Fruit fly (Drosophila melanogaster) whole organism, embryonic: ENCODE measurements around the gene CG15728.

Experiments used
- CG10267 ChIP-seq: fragments of 200-800 bp; sonication (Bioruptor generic); optimal IDR thresholded peaks from 2 replicates; lab custom pipeline; 2018; ENCODE audit warnings: missing biosample characterization, mild to moderate bottlenecking, missing genetic modification characterization, moderate library complexity
- CG10321 ChIP-seq: fragments of 200-800 bp; sonication (Bioruptor generic); IDR thresholded peaks from 2 replicates; pipeline ENCODE4 v1.3.6; 2022; ENCODE audit warnings: missing biosample characterization, missing genetic modification characterization
- CG10565 ChIP-seq: fragments of 200-800 bp; sonication (Bioruptor generic); optimal IDR thresholded peaks from 3 replicates; lab custom pipeline; 2016; ENCODE audit warnings: missing biosample characterization, mild to moderate bottlenecking, missing genetic modification characterization
- CG11085 ChIP-seq: fragments of 200-800 bp; sonication (Bioruptor generic); IDR thresholded peaks from 2 replicates; pipeline ENCODE4 v1.3.6; 2022; ENCODE audit warnings: missing biosample characterization, missing genetic modification characterization
- CG17912 ChIP-seq: fragments of 200-800 bp; sonication (Bioruptor generic); optimal IDR thresholded peaks from 2 replicates; lab custom pipeline; 2018; ENCODE audit warnings: missing biosample characterization, mild to moderate bottlenecking, missing genetic modification characterization
- CG18011 ChIP-seq: fragments of 200-800 bp; sonication (Bioruptor generic); optimal IDR thresholded peaks from 2 replicates; lab custom pipeline; 2017; ENCODE audit warnings: missing biosample characterization, missing genetic modification characterization, mild to moderate bottlenecking, moderate library complexity, missing genotype
- CG1832 ChIP-seq: fragments of 200-800 bp; sonication (Bioruptor generic); optimal IDR thresholded peaks from 2 replicates; lab custom pipeline; 2017; ENCODE audit warnings: missing biosample characterization, mild to moderate bottlenecking, missing genetic modification characterization, inconsistent platforms
- CG6654 ChIP-seq: fragments of 200-800 bp; sonication (Bioruptor generic); optimal IDR thresholded peaks from 2 replicates; lab custom pipeline; 2017; ENCODE audit warnings: missing biosample characterization, mild to moderate bottlenecking, missing genetic modification characterization
- CG7271 ChIP-seq: fragments of 200-800 bp; sonication (Bioruptor generic); optimal IDR thresholded peaks from 2 replicates; lab custom pipeline; 2018; ENCODE audit warnings: missing biosample characterization, mild to moderate bottlenecking, missing genetic modification characterization, moderate library complexity
- CG7357 ChIP-seq: fragments of 200-800 bp; sonication (Bioruptor generic); IDR thresholded peaks from 3 replicates; pipeline ENCODE4 v1.3.6; 2022; ENCODE audit warnings: missing biosample characterization, missing genetic modification characterization
- CG7786 ChIP-seq: fragments of 200-800 bp; sonication (Bioruptor generic); optimal IDR thresholded peaks from 2 replicates; lab custom pipeline; 2016; ENCODE audit warnings: missing biosample characterization, missing genetic modification characterization
- CG8290 ChIP-seq, 3 experiments: fragments of 200-800 bp; sonication (Bioruptor generic); optimal IDR thresholded peaks; 2 replicates each; lab custom pipeline; 2016 to 2019; ENCODE audit warnings: missing biosample characterization in 3 of 3, missing genetic modification characterization in 3 of 3, mild to moderate bottlenecking in 2 of 3, moderate library complexity in 1 of 3
- CG9727 ChIP-seq: fragments of 200-800 bp; sonication (Bioruptor generic); optimal IDR thresholded peaks from 3 replicates; lab custom pipeline; 2017; ENCODE audit warnings: missing biosample characterization, mild to moderate bottlenecking, missing genetic modification characterization
- Dbx ChIP-seq: fragments of 200-800 bp; sonication (Bioruptor generic); IDR thresholded peaks from 3 replicates; pipeline ENCODE4 v1.3.6; 2022; ENCODE audit warnings: missing biosample characterization, missing genetic modification characterization
- Dp ChIP-seq: fragments of 200-800 bp; sonication (Bioruptor generic); optimal IDR thresholded peaks from 2 replicates; lab custom pipeline; 2018; ENCODE audit warnings: missing biosample characterization, mild to moderate bottlenecking, missing genetic modification characterization, moderate library complexity
- E2f2 ChIP-seq: fragments of 200-800 bp; sonication (Bioruptor generic); IDR thresholded peaks from 2 replicates; pipeline ENCODE4 v1.3.6; 2022; ENCODE audit warnings: missing biosample characterization, missing genetic modification characterization
- Eip74EF ChIP-seq, 2 experiments: fragments of 200-800 bp in 1 of 2; fragments of >200 bp in 1 of 2; sonication (Bioruptor generic) in 1 of 2; optimal IDR thresholded peaks; 2 replicates each; lab custom pipeline; 2017 to 2019; ENCODE audit warnings: missing biosample characterization in 2 of 2, missing genetic modification characterization in 2 of 2, mild to moderate bottlenecking in 1 of 2, moderate library complexity in 1 of 2
- Elba2 ChIP-seq: fragments of 200-800 bp; sonication (Bioruptor generic); optimal IDR thresholded peaks from 3 replicates; lab custom pipeline; 2016; ENCODE audit warnings: missing biosample characterization, missing genetic modification characterization
- Ets65A ChIP-seq: fragments of 200-800 bp; sonication (Bioruptor generic); peaks from one replicate; lab custom pipeline; 2016; ENCODE audit warnings: missing biosample characterization, missing genetic modification characterization
- Ets97D ChIP-seq: fragments of 200-800 bp; sonication (Bioruptor generic); optimal IDR thresholded peaks from 3 replicates; lab custom pipeline; 2016; ENCODE audit warnings: missing biosample characterization, missing genetic modification characterization
- Gug ChIP-seq: fragments of 200-800 bp; sonication (Bioruptor generic); IDR thresholded peaks from 4 replicates; pipeline ENCODE4 v1.3.6; 2022; ENCODE audit warnings: missing biosample characterization, missing genetic modification characterization
- HLH3B ChIP-seq: fragments of 200-800 bp; sonication (Bioruptor generic); IDR thresholded peaks from 2 replicates; pipeline ENCODE4 v1.3.6; 2022; ENCODE audit warnings: missing biosample characterization, missing genetic modification characterization
- Jarid2 ChIP-seq: fragments of 200-800 bp; sonication (Bioruptor generic); optimal IDR thresholded peaks from 3 replicates; lab custom pipeline; 2017; ENCODE audit warnings: mild to moderate bottlenecking, missing biosample characterization, missing genetic modification reagents, missing genetic modification characterization
- MBD-R2 ChIP-seq: fragments of 200-800 bp; sonication (Bioruptor generic); IDR thresholded peaks from 2 replicates; pipeline ENCODE4 v1.3.6; 2022; ENCODE audit warnings: missing biosample characterization, missing genetic modification characterization
- Meics ChIP-seq: fragments of 200-800 bp; sonication (Bioruptor generic); optimal IDR thresholded peaks from 2 replicates; lab custom pipeline; 2017; ENCODE audit warnings: missing biosample characterization, mild to moderate bottlenecking, missing genetic modification characterization
- Nf-YA ChIP-seq: fragments of 200-800 bp; sonication (Bioruptor generic); IDR thresholded peaks from 2 replicates; pipeline ENCODE4 v1.3.6; 2022; ENCODE audit warnings: missing biosample characterization, missing genetic modification characterization
- Nf-YB ChIP-seq: fragments of 200-800 bp; sonication (Bioruptor generic); optimal IDR thresholded peaks from 3 replicates; lab custom pipeline; 2019; ENCODE audit warnings: missing biosample characterization, mild to moderate bottlenecking, missing genetic modification characterization, moderate library complexity
- PHDP ChIP-seq: fragments of 200-800 bp; sonication (Bioruptor generic); optimal IDR thresholded peaks from 3 replicates; lab custom pipeline; 2018; ENCODE audit warnings: missing biosample characterization, mild to moderate bottlenecking, missing genetic modification characterization, moderate library complexity
- Ravus ChIP-seq: fragments of 200-800 bp; sonication (Bioruptor generic); IDR thresholded peaks from 2 replicates; pipeline ENCODE4 v1.3.6; 2022; ENCODE audit warnings: missing biosample characterization, missing genetic modification characterization
- Rx ChIP-seq: fragments of 200-800 bp; sonication (Bioruptor generic); IDR thresholded peaks from 2 replicates; pipeline ENCODE4 v1.3.6; 2022; ENCODE audit warnings: missing biosample characterization, missing genetic modification characterization
- Sox102F ChIP-seq: fragments of 200-800 bp; sonication (Bioruptor generic); optimal IDR thresholded peaks from 2 replicates; lab custom pipeline; 2018; ENCODE audit warnings: missing biosample characterization, mild to moderate bottlenecking, missing genetic modification characterization, moderate library complexity
- Trl ChIP-seq, 3 experiments: fragments of >200 bp in 2 of 3; fragments of 200-800 bp in 1 of 3; sonication (Bioruptor generic) in 1 of 3; optimal IDR thresholded peaks; 2 replicates in 1 of 3; 3 replicates in 2 of 3; lab custom pipeline; 2016 to 2017; ENCODE audit warnings: missing biosample characterization in 1 of 3, missing genetic modification characterization in 1 of 3
- Xrp1 ChIP-seq: fragments of 200-800 bp; sonication (Bioruptor generic); IDR thresholded peaks from 2 replicates; pipeline ENCODE4 v1.3.6; 2022; ENCODE audit warnings: missing biosample characterization, missing genetic modification characterization
- bigmax ChIP-seq: fragments of 200-800 bp; sonication (Bioruptor generic); optimal IDR thresholded peaks from 2 replicates; lab custom pipeline; 2018; ENCODE audit warnings: missing biosample characterization, mild to moderate bottlenecking, missing genetic modification characterization
- emc ChIP-seq: fragments of 200-800 bp; sonication (Bioruptor generic); optimal IDR thresholded peaks from 2 replicates; lab custom pipeline; 2016; ENCODE audit warnings: missing biosample characterization, missing genetic modification characterization
- ewg ChIP-seq: fragments of 200-800 bp; sonication (Bioruptor generic); optimal IDR thresholded peaks from 3 replicates; lab custom pipeline; 2017; ENCODE audit warnings: mild to moderate bottlenecking, missing biosample characterization, missing genetic modification reagents, missing genetic modification characterization
- gt ChIP-seq: fragments of 200-800 bp; sonication (Bioruptor generic); IDR thresholded peaks from 2 replicates; pipeline ENCODE4 v1.3.6; 2022; ENCODE audit warnings: missing biosample characterization, missing genetic modification characterization
- hb ChIP-seq: fragments of 200-800 bp; sonication (Bioruptor generic); IDR thresholded peaks from 3 replicates; pipeline ENCODE4 v1.3.6; 2022; ENCODE audit warnings: missing biosample characterization, missing genetic modification characterization; ENCODE audit not compliant: partially characterized antibody
- inv ChIP-seq: fragments of 200-800 bp; sonication (Bioruptor generic); IDR thresholded peaks from 2 replicates; pipeline ENCODE4 v1.3.6; 2022; ENCODE audit warnings: missing biosample characterization, missing genetic modification characterization; ENCODE audit not compliant: partially characterized antibody
- nerfin-2 ChIP-seq: fragments of 200-800 bp; sonication (Bioruptor generic); IDR thresholded peaks from 2 replicates; pipeline ENCODE4 v1.3.6; 2022; ENCODE audit warnings: missing biosample characterization, missing genetic modification characterization; ENCODE audit not compliant: partially characterized antibody
- phol ChIP-seq: fragments of 200-800 bp; sonication (Bioruptor generic); optimal IDR thresholded peaks from 3 replicates; lab custom pipeline; 2018; ENCODE audit warnings: missing biosample characterization, mild to moderate bottlenecking, missing genetic modification characterization, moderate library complexity
- seq ChIP-seq: fragments of 200-800 bp; sonication (Bioruptor generic); IDR thresholded peaks from 2 replicates; pipeline ENCODE4 v1.3.6; 2022; ENCODE audit warnings: missing biosample characterization, missing genetic modification characterization
- sim ChIP-seq: fragments of 200-800 bp; sonication (Bioruptor generic); IDR thresholded peaks from 2 replicates; pipeline ENCODE4 v1.3.6; 2022; ENCODE audit warnings: missing biosample characterization, missing genetic modification characterization
- sob ChIP-seq: fragments of 200-800 bp; sonication (Bioruptor generic); IDR thresholded peaks from 2 replicates; pipeline ENCODE4 v1.3.6; 2022; ENCODE audit warnings: missing biosample characterization, missing genetic modification characterization
- tll ChIP-seq, 2 experiments: fragments of 200-800 bp in 1 of 2; fragments of >200 bp in 1 of 2; sonication (Bioruptor generic) in 1 of 2; optimal IDR thresholded peaks; 2 replicates each; lab custom pipeline; 2017 to 2019; ENCODE audit warnings: missing biosample characterization in 2 of 2, missing genetic modification characterization in 2 of 2, mild to moderate bottlenecking in 1 of 2, moderate library complexity in 1 of 2
- tna ChIP-seq: fragments of 200-800 bp; sonication (Bioruptor generic); IDR thresholded peaks from 2 replicates; pipeline ENCODE4 v1.3.6; 2022; ENCODE audit warnings: missing biosample characterization, missing genetic modification characterization; ENCODE audit not compliant: partially characterized antibody

The CG15728 gene

dm6 chrX:12613248-12613805, 10.8 kb upstream of the CG15728 start (continued):
- TF ChIP-seq CG17912 (GFP tag; lab: Kevin White, UChicago) (no peak), Xrp1 (GFP tag; lab: Robert Waterston, UW) (peak; percentile 18; the same call in 1 of the 2 replicates), tll (GFP tag; optimal IDR thresholded peaks at IDR 0.05; lab: Kevin White, UChicago) (no peak), MBD-R2 (GFP tag; lab: Robert Waterston, UW) (no peak), PHDP (peak; percentile 44), Meics (GFP tag; lab: Kevin White, UChicago) (peak; percentile 27), hb (GFP tag; lab: Robert Waterston, UW) (no peak), tna (no peak), CG11085 (peak; percentile 38; the same call in 1 of the 2 replicates), Dbx (GFP tag; lab: Robert Waterston, UW) (no peak)

dm6 chrX:12615752-12616366, 8.2 kb upstream of the CG15728 start, which contains the start of gene CG11085:
Gene CG11085 (plus strand): TSS chrX:12616316.
- TF ChIP-seq Trl (optimal IDR thresholded peaks at IDR 0.05; lab: Kevin White, UChicago) (no peak), Trl (GFP tag; optimal IDR thresholded peaks at IDR 0.05; lab: Kevin White, UChicago) (no peak), CG7271 (tag; lab: Kevin White, UChicago) (no peak), inv (GFP tag; lab: Robert Waterston, UW) (no peak), CG17912 (GFP tag; lab: Kevin White, UChicago) (no peak), Nf-YA (GFP tag; lab: Robert Waterston, UW) (peak; percentile 40; the same call in 1 of the 2 replicates), gt (no peak), CG10267 (tag; lab: Kevin White, UChicago) (no peak), Eip74EF (GFP tag; optimal IDR thresholded peaks at IDR 0.05; lab: Kevin White, UChicago) (no peak), Dp (GFP tag; lab: Kevin White, UChicago) (no peak), sob (GFP tag; lab: Robert Waterston, UW) (0 out of 2 replicates have a peak, but pooled peaks have one; percentile 8), phol (peak; percentile 45), seq (GFP tag; lab: Robert Waterston, UW) (peak; percentile 95), CG8290 (GFP tag; optimal IDR thresholded peaks at IDR 0.05; lab: Kevin White, UChicago) (no peak), CG8290 (tag; optimal IDR thresholded peaks at IDR 0.05; lab: Kevin White, UChicago) (no peak), Dbx (GFP tag; lab: Robert Waterston, UW) (0 out of 3 replicates have a peak, but pooled peaks have one; percentile 11), Jarid2 (peak; percentile 25), Ets97D (GFP tag; lab: Kevin White, UChicago) (peak; percentile 50), sim (GFP tag; lab: Robert Waterston, UW) (no peak), CG7786 (GFP tag; lab: Kevin White, UChicago) (no peak), emc (GFP tag; lab: Kevin White, UChicago) (no peak), Rx (GFP tag; lab: Robert Waterston, UW) (no peak), Elba2 (GFP tag; lab: Kevin White, UChicago) (no peak), CG6654 (GFP tag; lab: Kevin White, UChicago) (no peak), Ravus (no peak), Sox102F (GFP tag; lab: Kevin White, UChicago) (no peak), HLH3B (no peak), ewg (GFP tag; lab: Kevin White, UChicago) (peak; percentile 18), Nf-YB (GFP tag; lab: Kevin White, UChicago) (peak; percentile 96), nerfin-2 (GFP tag; lab: Robert Waterston, UW) (no peak), Gug (no peak), CG7357 (GFP tag; lab: Robert Waterston, UW) (no peak), CG18011 (GFP tag; lab: Kevin White, UChicago) (no peak), CG1832 (peak; percentile 85), Ets65A (GFP tag; lab: Kevin White, UChicago) (peak; percentile 83), CG10321 (GFP tag; lab: Robert Waterston, UW) (peak; percentile 89), CG9727 (GFP tag; lab: Kevin White, UChicago) (no peak), bigmax (no peak), E2f2 (GFP tag; lab: Robert Waterston, UW) (no peak), CG10565 (GFP tag; lab: Kevin White, UChicago) (no peak)
